Fruit fly (Drosophila melanogaster) whole organism, embryonic: Measurements from ENCODE around the gene Bsg.

Experiments used
- Atf-2 ChIP-seq: fragments of 200-800 bp; sonication (Bioruptor generic); optimal IDR thresholded peaks from 2 replicates; lab custom pipeline; 2016; ENCODE audit warnings: missing biosample characterization, missing genetic modification characterization
- Atf6 ChIP-seq: fragments of 200-800 bp; sonication (Bioruptor generic); IDR thresholded peaks from 2 replicates; pipeline ENCODE4 v1.3.6; 2022; ENCODE audit warnings: missing biosample characterization, missing genetic modification characterization
- CG10543 ChIP-seq: fragments of 200-800 bp; sonication (Bioruptor generic); optimal IDR thresholded peaks from 3 replicates; lab custom pipeline; 2017; ENCODE audit warnings: missing biosample characterization, mild to moderate bottlenecking, missing genetic modification characterization, moderate library complexity
- CG11247 ChIP-seq: fragments of 200-800 bp; sonication (Bioruptor generic); IDR thresholded peaks from 2 replicates; pipeline ENCODE4 v1.3.6; 2022; ENCODE audit warnings: missing biosample characterization, missing genetic modification characterization
- CG11696 ChIP-seq: fragments of 200-800 bp; sonication (Bioruptor generic); IDR thresholded peaks from 2 replicates; pipeline ENCODE4 v1.3.6; 2022; ENCODE audit warnings: missing biosample characterization, missing genetic modification characterization
- CG11723 ChIP-seq: fragments of 200-800 bp; sonication (Bioruptor generic); optimal IDR thresholded peaks from 2 replicates; lab custom pipeline; 2017; ENCODE audit warnings: missing biosample characterization, mild to moderate bottlenecking, missing genetic modification characterization
- CG12071 ChIP-seq: fragments of 200-800 bp; sonication (Bioruptor generic); optimal IDR thresholded peaks from 3 replicates; lab custom pipeline; 2018; ENCODE audit warnings: missing biosample characterization, mild to moderate bottlenecking, missing genetic modification characterization
- CG12155 ChIP-seq: fragments of 200-800 bp; sonication (Bioruptor generic); optimal IDR thresholded peaks from 3 replicates; lab custom pipeline; 2016; ENCODE audit warnings: missing biosample characterization, missing genetic modification characterization
- CG1233 ChIP-seq: fragments of 200-800 bp; sonication (Bioruptor generic); optimal IDR thresholded peaks from 4 replicates; lab custom pipeline; 2018; ENCODE audit warnings: missing biosample characterization, mild to moderate bottlenecking, missing genetic modification characterization
- CG12744 ChIP-seq: fragments of 200-800 bp; sonication (Bioruptor generic); optimal IDR thresholded peaks from 2 replicates; lab custom pipeline; 2016; ENCODE audit warnings: missing biosample characterization, missing genetic modification characterization
- CG13287 ChIP-seq: fragments of 200-800 bp; sonication (Bioruptor generic); IDR thresholded peaks from 2 replicates; pipeline ENCODE4 v1.3.6; 2022; ENCODE audit warnings: missing biosample characterization, missing genetic modification characterization; ENCODE audit not compliant: partially characterized antibody
- CG1647 ChIP-seq: fragments of 200-800 bp; sonication (Bioruptor generic); optimal IDR thresholded peaks from 3 replicates; lab custom pipeline; 2016; ENCODE audit warnings: missing biosample characterization, missing genetic modification characterization
- CG17328 ChIP-seq: fragments of 200-800 bp; sonication (Bioruptor generic); IDR thresholded peaks from 2 replicates; pipeline ENCODE4 v1.3.6; 2022; ENCODE audit warnings: missing biosample characterization, missing genetic modification characterization
- CG17385 ChIP-seq: fragments of 200-800 bp; sonication (Bioruptor generic); optimal IDR thresholded peaks from 3 replicates; lab custom pipeline; 2018; ENCODE audit warnings: missing biosample characterization, mild to moderate bottlenecking, missing genetic modification characterization
- CG30020 ChIP-seq: fragments of 200-800 bp; optimal IDR thresholded peaks from 2 replicates; lab custom pipeline; 2019; ENCODE audit warnings: missing biosample characterization, mild to moderate bottlenecking, missing genetic modification characterization, moderate library complexity
- CG3065 ChIP-seq: fragments of 200-800 bp; sonication (Bioruptor generic); optimal IDR thresholded peaks from 2 replicates; lab custom pipeline; 2016; ENCODE audit warnings: missing biosample characterization, missing genetic modification characterization
- CG31224 ChIP-seq: fragments of 200-800 bp; sonication (Bioruptor generic); IDR thresholded peaks from 2 replicates; pipeline ENCODE4 v1.3.6; 2022; ENCODE audit warnings: missing biosample characterization, missing genetic modification characterization
- CG6272 ChIP-seq: fragments of 200-800 bp; sonication (Bioruptor generic); IDR thresholded peaks from 2 replicates; pipeline ENCODE4 v1.3.6; 2022; ENCODE audit warnings: missing biosample characterization, missing genetic modification characterization
- CG7372 ChIP-seq: fragments of 200-800 bp; sonication (Bioruptor generic); IDR thresholded peaks from 2 replicates; pipeline ENCODE4 v1.3.6; 2022; ENCODE audit warnings: missing biosample characterization, missing genetic modification characterization
- CG7928 ChIP-seq: fragments of 200-800 bp; sonication (Bioruptor generic); optimal IDR thresholded peaks from 2 replicates; lab custom pipeline; 2017; ENCODE audit warnings: missing biosample characterization, mild to moderate bottlenecking, missing genetic modification characterization
- Camta ChIP-seq: fragments of 200-800 bp; sonication (Bioruptor generic); optimal IDR thresholded peaks from 2 replicates; lab custom pipeline; 2016; ENCODE audit warnings: missing biosample characterization, missing genetic modification characterization
- Dll ChIP-seq: fragments of 200-800 bp; sonication (Bioruptor generic); IDR thresholded peaks from 4 replicates; pipeline ENCODE4 v1.3.6; 2022; ENCODE audit warnings: missing biosample characterization, missing genetic modification characterization; ENCODE audit not compliant: partially characterized antibody
- E2f1 ChIP-seq: fragments of 200-800 bp; sonication (Bioruptor generic); IDR thresholded peaks from 2 replicates; pipeline ENCODE4 v1.3.6; 2022; ENCODE audit warnings: missing biosample characterization, missing genetic modification characterization
- Ets65A ChIP-seq: fragments of 200-800 bp; sonication (Bioruptor generic); peaks from one replicate; lab custom pipeline; 2016; ENCODE audit warnings: missing biosample characterization, missing genetic modification characterization
- HLH4C ChIP-seq: fragments of 200-800 bp; sonication (Bioruptor generic); IDR thresholded peaks from 3 replicates; pipeline ENCODE4 v1.3.6; 2022; ENCODE audit warnings: missing biosample characterization, missing genetic modification characterization; ENCODE audit not compliant: partially characterized antibody
- MESR4 ChIP-seq: fragments of 200-800 bp; sonication (Bioruptor generic); optimal IDR thresholded peaks from 2 replicates; lab custom pipeline; 2018; ENCODE audit warnings: missing biosample characterization, mild to moderate bottlenecking, missing genetic modification characterization, moderate library complexity
- Mes4 ChIP-seq: fragments of 200-800 bp; sonication (Bioruptor generic); optimal IDR thresholded peaks from 2 replicates; lab custom pipeline; 2016; ENCODE audit warnings: missing biosample characterization, missing genetic modification characterization
- Nf-YA ChIP-seq: fragments of 200-800 bp; sonication (Bioruptor generic); IDR thresholded peaks from 2 replicates; pipeline ENCODE4 v1.3.6; 2022; ENCODE audit warnings: missing biosample characterization, missing genetic modification characterization
- NfI ChIP-seq: fragments of 200-800 bp; sonication (Bioruptor generic); optimal IDR thresholded peaks from 3 replicates; lab custom pipeline; 2018; ENCODE audit warnings: missing biosample characterization, mild to moderate bottlenecking, missing genetic modification characterization, moderate library complexity
- Vsx1 ChIP-seq: fragments of 200-800 bp; sonication (Bioruptor generic); optimal IDR thresholded peaks from 2 replicates; lab custom pipeline; 2017; ENCODE audit warnings: missing biosample characterization, mild to moderate bottlenecking, missing genetic modification characterization, missing genetic modification reagents
- abd-A ChIP-seq: fragments of 200-800 bp; sonication (Bioruptor generic); optimal IDR thresholded peaks from 3 replicates; lab custom pipeline; 2019; ENCODE audit warnings: missing biosample characterization, mild to moderate bottlenecking, missing genetic modification characterization, moderate library complexity
- bab2 ChIP-seq: fragments of 200-800 bp; sonication (Bioruptor generic); optimal IDR thresholded peaks from 2 replicates; lab custom pipeline; 2016; ENCODE audit warnings: missing biosample characterization, missing genetic modification characterization
- bbx ChIP-seq: fragments of 200-800 bp; sonication (Bioruptor generic); IDR thresholded peaks from 2 replicates; pipeline ENCODE4 v1.3.6; 2022; ENCODE audit warnings: missing biosample characterization, missing genetic modification characterization; ENCODE audit not compliant: partially characterized antibody
- cg ChIP-seq: fragments of 200-800 bp; sonication (Bioruptor generic); optimal IDR thresholded peaks from 3 replicates; lab custom pipeline; 2019; ENCODE audit warnings: missing biosample characterization, mild to moderate bottlenecking, missing genetic modification characterization, moderate library complexity
- chinmo ChIP-seq: fragments of 200-800 bp; sonication (Bioruptor generic); IDR thresholded peaks from 4 replicates; pipeline ENCODE4 v1.3.6; 2022; ENCODE audit warnings: missing biosample characterization, missing genetic modification characterization; ENCODE audit not compliant: partially characterized antibody
- disco-r ChIP-seq: fragments of 200-800 bp; sonication (Bioruptor generic); optimal IDR thresholded peaks from 2 replicates; lab custom pipeline; 2016; ENCODE audit warnings: missing biosample characterization, missing genetic modification characterization
- gcm2 ChIP-seq: fragments of 200-800 bp; sonication (Bioruptor generic); optimal IDR thresholded peaks from 2 replicates; lab custom pipeline; 2016; ENCODE audit warnings: missing biosample characterization, missing genetic modification characterization
- grn ChIP-seq: fragments of 200-800 bp; sonication (Bioruptor generic); optimal IDR thresholded peaks from 3 replicates; lab custom pipeline; 2017; ENCODE audit warnings: missing biosample characterization, missing genetic modification characterization
- ind ChIP-seq: fragments of 200-800 bp; sonication (Bioruptor generic); optimal IDR thresholded peaks from 3 replicates; lab custom pipeline; 2016; ENCODE audit warnings: missing biosample characterization, missing genetic modification characterization
- ken ChIP-seq: fragments of 200-800 bp; sonication (Bioruptor generic); IDR thresholded peaks from 3 replicates; pipeline ENCODE4 v1.3.6; 2022; ENCODE audit warnings: missing biosample characterization, missing genetic modification characterization
- lbe ChIP-seq: fragments of 200-800 bp; sonication (Bioruptor generic); optimal IDR thresholded peaks from 2 replicates; lab custom pipeline; 2016; ENCODE audit warnings: missing biosample characterization, mild to moderate bottlenecking, missing genetic modification characterization
- nerfin-1 ChIP-seq: fragments of 200-800 bp; sonication (Bioruptor generic); optimal IDR thresholded peaks from 3 replicates; lab custom pipeline; 2019; ENCODE audit warnings: missing biosample characterization, mild to moderate bottlenecking, missing genetic modification characterization, moderate library complexity
- odd ChIP-seq: fragments of 200-800 bp; sonication (Bioruptor generic); optimal IDR thresholded peaks from 2 replicates; lab custom pipeline; 2017; ENCODE audit warnings: missing biosample characterization, mild to moderate bottlenecking, missing genetic modification characterization
- pfk ChIP-seq: fragments of 200-800 bp; sonication (Bioruptor generic); optimal IDR thresholded peaks from 2 replicates; lab custom pipeline; 2018; ENCODE audit warnings: missing biosample characterization, mild to moderate bottlenecking, missing genetic modification characterization, moderate library complexity
- psq ChIP-seq: fragments of 200-800 bp; sonication (Bioruptor generic); optimal IDR thresholded peaks from 2 replicates; lab custom pipeline; 2017; ENCODE audit warnings: missing biosample characterization, missing genetic modification characterization
- pum ChIP-seq: fragments of 200-800 bp; sonication (Bioruptor generic); optimal IDR thresholded peaks from 2 replicates; lab custom pipeline; 2016; ENCODE audit warnings: missing biosample characterization, missing genetic modification characterization
- sima ChIP-seq: fragments of 200-800 bp; sonication (Bioruptor generic); optimal IDR thresholded peaks from 2 replicates; lab custom pipeline; 2016; ENCODE audit warnings: missing biosample characterization, missing genetic modification characterization
- sisA ChIP-seq: fragments of 200-800 bp; sonication (Bioruptor generic); IDR thresholded peaks from 2 replicates; pipeline ENCODE4 v1.3.6; 2022; ENCODE audit warnings: missing biosample characterization, missing genetic modification characterization
- slou ChIP-seq: fragments of 200-800 bp; sonication (Bioruptor generic); optimal IDR thresholded peaks from 3 replicates; lab custom pipeline; 2016; ENCODE audit warnings: missing biosample characterization, missing genetic modification characterization
- tna ChIP-seq: fragments of 200-800 bp; sonication (Bioruptor generic); IDR thresholded peaks from 2 replicates; pipeline ENCODE4 v1.3.6; 2022; ENCODE audit warnings: missing biosample characterization, missing genetic modification characterization; ENCODE audit not compliant: partially characterized antibody
- vnd ChIP-seq: fragments of 200-800 bp; sonication (Bioruptor generic); IDR thresholded peaks from 3 replicates; pipeline ENCODE4 v1.3.6; 2022; ENCODE audit warnings: missing biosample characterization, missing genetic modification characterization; ENCODE audit not compliant: partially characterized antibody

Gene Bsg

dm6 chr2L:8164219-8164618 is 81.0 kb downstream of the Bsg start (continued):
- TF ChIP-seq CG17328 (GFP tag; lab: Robert Waterston, UW) (peak; percentile 66), pfk (peak; percentile 68), Ets65A (GFP tag; lab: Kevin White, UChicago) (peak; percentile 88), chinmo (GFP tag; lab: Robert Waterston, UW) (no peak), vnd (GFP tag; lab: Robert Waterston, UW) (no peak), ken (GFP tag; lab: Robert Waterston, UW) (peak; percentile 57; the same call in 1 of the 3 replicates), sisA (no peak), Camta (peak; percentile 78), slou (peak; percentile 18), Atf6 (GFP tag; lab: Robert Waterston, UW) (no peak), CG7928 (GFP tag; lab: Kevin White, UChicago) (no peak), CG7372 (GFP tag; lab: Robert Waterston, UW) (no peak), HLH4C (GFP tag; lab: Robert Waterston, UW) (no peak), E2f1 (GFP tag; lab: Robert Waterston, UW) (peak; percentile 56; the same call in 1 of the 2 replicates), Atf-2 (GFP tag; lab: Kevin White, UChicago) (peak; percentile 65), CG12155 (GFP tag; lab: Kevin White, UChicago) (no peak), CG1233 (GFP tag; lab: Kevin White, UChicago) (peak; percentile 90), nerfin-1 (peak; percentile 78), CG13287 (GFP tag; lab: Robert Waterston, UW) (no peak), ind (GFP tag; lab: Kevin White, UChicago) (no peak), Dll (GFP tag; lab: Robert Waterston, UW) (no peak), CG1647 (GFP tag; lab: Kevin White, UChicago) (peak; percentile 78), psq (GFP tag; lab: Kevin White, UChicago) (peak; percentile 70), Mes4 (GFP tag; lab: Kevin White, UChicago) (peak; percentile 73), CG11247 (GFP tag; lab: Robert Waterston, UW) (peak; percentile 59), CG12071 (peak; percentile 88), NfI (GFP tag; lab: Kevin White, UChicago) (peak; percentile 32), sima (GFP tag; lab: Kevin White, UChicago) (peak; percentile 50), bbx (GFP tag; lab: Robert Waterston, UW) (no peak), CG11723 (peak; percentile 74), cg (no peak), pum (GFP tag; lab: Kevin White, UChicago) (peak; percentile 50), disco-r (GFP tag; lab: Kevin White, UChicago) (peak; percentile 56), bab2 (peak; percentile 83), Nf-YA (GFP tag; lab: Robert Waterston, UW) (peak; percentile 59), gcm2 (GFP tag; lab: Kevin White, UChicago) (no peak), CG11696 (peak; percentile 61; the same call in 1 of the 2 replicates), lbe (GFP tag; lab: Kevin White, UChicago) (peak; percentile 68), CG6272 (GFP tag; lab: Robert Waterston, UW) (no peak), grn (peak; percentile 74), CG31224 (no peak), odd (GFP tag; lab: Kevin White, UChicago) (peak; percentile 78), CG30020 (tag; lab: Kevin White, UChicago) (peak; percentile 8), CG12744 (GFP tag; lab: Kevin White, UChicago) (peak; percentile 66), MESR4 (peak; percentile 1), CG3065 (GFP tag; lab: Kevin White, UChicago) (peak; percentile 59), CG10543 (GFP tag; lab: Kevin White, UChicago) (peak; percentile 61), CG17385 (GFP tag; lab: Kevin White, UChicago) (peak; percentile 72), abd-A (tag; lab: Kevin White, UChicago) (no peak), tna (GFP tag; lab: Robert Waterston, UW) (no peak), Vsx1 (GFP tag; lab: Kevin White, UChicago) (peak; percentile 85)
